Fruit fly (Drosophila melanogaster): Measurements from ENCODE around the gene lost.

lost gene

DNA sequence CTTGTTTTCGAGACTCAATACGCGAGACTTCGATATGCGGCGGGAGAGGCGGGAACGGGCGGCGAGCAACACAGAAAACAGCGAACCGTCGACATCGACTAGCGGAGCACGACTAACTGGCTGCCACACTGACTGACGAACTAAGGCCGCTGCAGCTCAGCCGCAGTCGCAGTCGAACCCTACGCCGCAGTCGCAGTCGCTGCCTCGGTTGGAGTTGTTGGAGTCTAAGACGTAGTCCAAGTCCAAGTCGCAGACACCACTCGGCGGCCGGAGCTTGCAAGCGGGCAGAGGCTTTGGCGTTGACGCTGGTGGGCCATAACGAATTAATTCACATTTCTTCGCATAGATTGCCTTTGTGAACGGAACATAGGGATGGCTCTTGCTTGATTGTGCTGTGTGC lies 47.8 kb downstream of the lost start (continued):
- TF ChIP-seq bab2 (GFP tag; optimal IDR thresholded peaks at IDR 0.05) (no peak), crol (GFP tag; IDR thresholded peaks at IDR 0.05) (peak; percentile 22; the same call in 1 of the 2 replicates), CG4424 (GFP tag; optimal IDR thresholded peaks at IDR 0.05) (no peak), CG9932 (GFP tag; IDR thresholded peaks at IDR 0.05) (0 out of 2 replicates have a peak, but pooled peaks have one; percentile 13), Oaz (GFP tag; IDR thresholded peaks at IDR 0.05) (no peak), fd96Cb (tag; optimal IDR thresholded peaks at IDR 0.05) (no peak), CG4360 (GFP tag; IDR thresholded peaks at IDR 0.05) (no peak), Atf3 (GFP tag; optimal IDR thresholded peaks at IDR 0.05) (no peak), Meics (GFP tag; optimal IDR thresholded peaks at IDR 0.05) (no peak), Rfx (GFP tag; IDR thresholded peaks at IDR 0.05) (no peak), Sox100B (GFP tag; optimal IDR thresholded peaks at IDR 0.05) (no peak), wor (GFP tag; IDR thresholded peaks at IDR 0.05) (no peak), Asciz (GFP tag; optimal IDR thresholded peaks at IDR 0.05) (no peak), ERR (GFP tag; optimal IDR thresholded peaks at IDR 0.05) (no peak), bcd (GFP tag; optimal IDR thresholded peaks at IDR 0.05) (no peak), CG16813 (GFP tag; IDR thresholded peaks at IDR 0.05; ENCODE audit: partially characterized antibody) (no peak), Trl (optimal IDR thresholded peaks at IDR 0.05) (no peak), Trl (GFP tag; optimal IDR thresholded peaks at IDR 0.05) (no peak), CG3726 (GFP tag; IDR thresholded peaks at IDR 0.05) (no peak), Adf1 (GFP tag; IDR thresholded peaks at IDR 0.05) (peak; percentile 84), CG1792 (GFP tag; optimal IDR thresholded peaks at IDR 0.05) (no peak), Kr (GFP tag; optimal IDR thresholded peaks at IDR 0.05) (no peak), lbe (GFP tag; optimal IDR thresholded peaks at IDR 0.05) (no peak), rib (GFP tag; IDR thresholded peaks at IDR 0.05) (no peak), jumu (GFP tag; optimal IDR thresholded peaks at IDR 0.05) (no peak), Ets65A (GFP tag) (peak; percentile 17), CG12659 (GFP tag; optimal IDR thresholded peaks at IDR 0.05) (no peak), tio (GFP tag; optimal IDR thresholded peaks at IDR 0.05) (no peak), ATbp (GFP tag; optimal IDR thresholded peaks at IDR 0.05) (no peak), lilli (GFP tag; optimal IDR thresholded peaks at IDR 0.05) (no peak), aop (GFP tag; IDR thresholded peaks at IDR 0.05) (0 out of 2 replicates have a peak, but pooled peaks have one; percentile 12), CG10431 (GFP tag; optimal IDR thresholded peaks at IDR 0.05) (no peak), CG17829 (tag; optimal IDR thresholded peaks at IDR 0.05) (no peak), Jarid2 (GFP tag; optimal IDR thresholded peaks at IDR 0.05) (peak; percentile 68), unc-4 (GFP tag; IDR thresholded peaks at IDR 0.05; ENCODE audit: partially characterized antibody) (no peak), vvl (GFP tag; IDR thresholded peaks at IDR 0.05) (peak; percentile 56), CG34376 (GFP tag; optimal IDR thresholded peaks at IDR 0.05) (no peak), Mes4 (GFP tag; optimal IDR thresholded peaks at IDR 0.05) (no peak), CG6175 (GFP tag; IDR thresholded peaks at IDR 0.05) (no peak), CG18599 (GFP tag; optimal IDR thresholded peaks at IDR 0.05) (no peak), Doc3 (GFP tag; IDR thresholded peaks at IDR 0.05; ENCODE audit: partially characterized antibody) (no peak), CG31224 (GFP tag; IDR thresholded peaks at IDR 0.05) (no peak), ssp (GFP tag; IDR thresholded peaks at IDR 0.05) (no peak), phol (tag; optimal IDR thresholded peaks at IDR 0.05) (no peak), ttk (GFP tag; IDR thresholded peaks at IDR 0.05) (no peak), CG18476 (GFP tag; optimal IDR thresholded peaks at IDR 0.05) (no peak), CG9727 (GFP tag; optimal IDR thresholded peaks at IDR 0.05) (no peak), CG4820 (GFP tag; optimal IDR thresholded peaks at IDR 0.05) (no peak), abd-A (tag; optimal IDR thresholded peaks at IDR 0.05) (no peak), Doc2 (GFP tag; IDR thresholded peaks at IDR 0.05) (no peak), Rx (GFP tag; IDR thresholded peaks at IDR 0.05) (no peak), croc (GFP tag; conservative IDR thresholded peaks at IDR 0.05) (no peak), vfl (GFP tag; optimal IDR thresholded peaks at IDR 0.05) (no peak)

Data from whole organism, embryonic.